Worm (Caenorhabditis elegans) whole organism, early embryonic: Measurements from ENCODE around the gene F52H2.1.

Experiments
- B0310.2 ChIP-seq: sonication (generic microtip); optimal IDR thresholded peaks from 2 replicates; lab custom pipeline; 2016; ENCODE audit warnings: mild to moderate bottlenecking, missing genetic modification characterization, missing compliant biosample characterization
- F13C5.2 ChIP-seq: sonication (generic microtip); optimal IDR thresholded peaks from 2 replicates; lab custom pipeline; 2017; ENCODE audit warnings: mild to moderate bottlenecking, missing genetic modification characterization, inconsistent platforms, missing compliant biosample characterization
- ceh-13 ChIP-seq: fragments of 200-800 bp; sonication (Bioruptor generic); optimal IDR thresholded peaks from 2 replicates; lab custom pipeline; 2018; ENCODE audit warnings: mild to moderate bottlenecking, missing genetic modification characterization, missing compliant biosample characterization
- flt-1 ChIP-seq: fragments of 200-800 bp; sonication (Bioruptor generic); IDR thresholded peaks from 2 replicates; pipeline ENCODE4 v1.3.6; 2022; ENCODE audit warnings: missing genetic modification characterization, missing compliant biosample characterization
- hmbx-1 ChIP-seq: sonication (generic microtip); optimal IDR thresholded peaks from 2 replicates; lab custom pipeline; 2016; ENCODE audit warnings: mild to moderate bottlenecking, missing genetic modification characterization, missing compliant biosample characterization
- hmg-4 ChIP-seq: fragments of 200-800 bp; sonication (Bioruptor generic); optimal IDR thresholded peaks from 2 replicates; lab custom pipeline; 2018; ENCODE audit warnings: mild to moderate bottlenecking, missing genetic modification characterization, missing compliant biosample characterization
- hnd-1 ChIP-seq: sonication (generic microtip); optimal IDR thresholded peaks from 2 replicates; lab custom pipeline; 2016; ENCODE audit warnings: missing genetic modification characterization, missing compliant biosample characterization
- pes-1 ChIP-seq: fragments of 200-800 bp; sonication (Bioruptor generic); IDR thresholded peaks from 2 replicates; pipeline ENCODE4 v1.3.6; 2022; ENCODE audit warnings: missing genetic modification reagents, missing genetic modification characterization, missing compliant biosample characterization
- scrt-1 ChIP-seq: fragments of 200-800 bp; sonication (Bioruptor generic); IDR thresholded peaks from 2 replicates; pipeline ENCODE4 v1.3.6; 2022; ENCODE audit warnings: missing genetic modification characterization, missing compliant biosample characterization
- tbx-11 ChIP-seq: fragments of 200-800 bp; sonication (Bioruptor generic); IDR thresholded peaks from 2 replicates; pipeline ENCODE4 v1.3.6; 2022; ENCODE audit warnings: missing genetic modification characterization, missing compliant biosample characterization

DNA sequence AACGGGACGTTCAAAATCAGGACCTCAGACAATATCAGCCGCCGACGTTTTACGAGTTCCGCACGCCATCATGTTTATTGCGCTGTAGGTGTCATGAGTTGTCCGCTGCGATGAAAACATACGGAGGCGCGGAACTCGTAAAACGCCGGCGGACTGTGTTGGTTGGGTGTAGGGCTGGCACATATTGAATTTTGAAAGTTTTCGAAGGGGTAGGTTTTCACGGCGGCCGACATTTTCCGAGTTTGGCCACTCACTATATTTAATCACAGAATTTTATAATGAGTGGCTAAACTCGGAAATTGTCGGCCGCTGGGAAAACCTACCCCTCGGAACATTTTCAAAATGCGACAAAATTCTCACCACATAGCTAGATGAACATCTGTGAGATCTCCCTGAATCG is 53.3 kb downstream of the F52H2.1 start:
- TF ChIP-seq F13C5.2 (tag; lab: Kevin White, UChicago), result no peak
- no peak for TF ChIP-seq tbx-11 (GFP tag; lab: Robert Waterston, UW)
- TF ChIP-seq ceh-13, result no peak
- no peak for TF ChIP-seq flt-1 (GFP tag; lab: Robert Waterston, UW)
- no peak for TF ChIP-seq B0310.2
- no peak for TF ChIP-seq hmg-4 (GFP tag; lab: Kevin White, UChicago)
- TF ChIP-seq hmbx-1 (tag; lab: Kevin White, UChicago), result no peak
- TF ChIP-seq hnd-1, result no peak
- TF ChIP-seq scrt-1 (GFP tag; lab: Robert Waterston, UW), result no peak
- no peak for TF ChIP-seq pes-1 (GFP tag; lab: Robert Waterston, UW)
